Fruit fly (Drosophila melanogaster): ENCODE results near the gene rtp.

Gene rtp

DNA sequence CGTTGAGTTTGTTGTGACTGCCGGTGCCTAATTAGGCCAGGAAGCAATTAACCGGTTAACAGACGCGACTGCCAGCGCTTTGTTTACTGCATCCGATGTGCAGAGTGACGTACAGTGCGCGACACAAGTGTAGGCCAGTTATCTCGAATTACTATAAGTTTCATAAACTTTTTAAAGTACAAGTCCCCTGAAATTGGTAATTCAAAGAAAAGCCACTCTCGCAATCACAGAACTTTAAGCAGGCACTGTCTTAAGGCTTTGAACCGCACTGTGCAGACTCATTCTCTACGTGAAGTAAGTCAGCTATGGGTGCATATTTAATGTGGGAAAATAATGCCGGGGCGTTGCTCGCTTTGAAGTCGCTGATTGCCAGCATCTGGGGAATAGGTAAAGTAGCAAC lies 27.6 kb downstream of the rtp start (continued):
- TF ChIP-seq zfh2 (GFP tag; optimal IDR thresholded peaks at IDR 0.05) (no peak), ranshi (GFP tag; IDR thresholded peaks at IDR 0.05) (peak; percentile 52; the same call in 1 of the 2 replicates), trem (tag; optimal IDR thresholded peaks at IDR 0.05) (peak; percentile 13), CG10959 (GFP tag; IDR thresholded peaks at IDR 0.05) (no peak), CG10209 (GFP tag; optimal IDR thresholded peaks at IDR 0.05) (peak; percentile 33), HLH3B (GFP tag; IDR thresholded peaks at IDR 0.05) (peak; percentile 43; the same call in 1 of the 2 replicates), esg (GFP tag; conservative IDR thresholded peaks at IDR 0.05) (peak; percentile 37; the same call in 1 of the 2 replicates), grau (tag; optimal IDR thresholded peaks at IDR 0.05) (peak; percentile 27), al (GFP tag; IDR thresholded peaks at IDR 0.05) (no peak), stwl (tag; optimal IDR thresholded peaks at IDR 0.05) (no peak), Pdp1 (GFP tag; optimal IDR thresholded peaks at IDR 0.05) (peak; percentile 17 to 21), lbe (GFP tag; optimal IDR thresholded peaks at IDR 0.05) (no peak), Dref (GFP tag; IDR thresholded peaks at IDR 0.05) (no peak), TFAM (GFP tag; optimal IDR thresholded peaks at IDR 0.05) (no peak), HmgZ (tag; optimal IDR thresholded peaks at IDR 0.05) (no peak), CG3281 (GFP tag; optimal IDR thresholded peaks at IDR 0.05) (no peak), ato (GFP tag; IDR thresholded peaks at IDR 0.05; ENCODE audit: partially characterized antibody) (no peak), MTF-1 (GFP tag; optimal IDR thresholded peaks at IDR 0.05; ENCODE audit: borderline replicate concordance) (no peak), otp (GFP tag; IDR thresholded peaks at IDR 0.05) (peak; percentile 49; the same call in 1 of the 3 replicates), CTCF (GFP tag; optimal IDR thresholded peaks at IDR 0.05) (no peak), kah (GFP tag; optimal IDR thresholded peaks at IDR 0.05) (no peak), CG3995 (GFP tag; optimal IDR thresholded peaks at IDR 0.05) (no peak), tup (GFP tag; optimal IDR thresholded peaks at IDR 0.05) (no peak), CG12155 (GFP tag; optimal IDR thresholded peaks at IDR 0.05) (no peak), Gug (GFP tag; IDR thresholded peaks at IDR 0.05) (peak; percentile 46; the same call in 1 of the 4 replicates), eyg (GFP tag; optimal IDR thresholded peaks at IDR 0.05) (no peak), CG11398 (GFP tag; optimal IDR thresholded peaks at IDR 0.05) (no peak), kay (GFP tag; optimal IDR thresholded peaks at IDR 0.05) (no peak), ara (GFP tag; IDR thresholded peaks at IDR 0.05) (peak; percentile 45; the same call in 1 of the 2 replicates), fd96Cb (tag; optimal IDR thresholded peaks at IDR 0.05) (peak; percentile 66), pzg (GFP tag; optimal IDR thresholded peaks at IDR 0.05) (no peak), Nf-YC (tag; optimal IDR thresholded peaks at IDR 0.05) (no peak), CG7839 (tag; optimal IDR thresholded peaks at IDR 0.05) (peak; percentile 58), zen2 (GFP tag; IDR thresholded peaks at IDR 0.05; ENCODE audit: partially characterized antibody) (no peak), Hmx (GFP tag; optimal IDR thresholded peaks at IDR 0.05) (no peak), CG7357 (GFP tag; IDR thresholded peaks at IDR 0.05) (no peak), schlank (tag; optimal IDR thresholded peaks at IDR 0.05) (no peak), CG8944 (GFP tag; optimal IDR thresholded peaks at IDR 0.05) (no peak), CG43689 (GFP tag; IDR thresholded peaks at IDR 0.05) (no peak), corto (GFP tag; optimal IDR thresholded peaks at IDR 0.05) (no peak), CG1792 (GFP tag; optimal IDR thresholded peaks at IDR 0.05) (no peak), CG10979 (tag; optimal IDR thresholded peaks at IDR 0.05) (peak; percentile 63), pum (GFP tag; optimal IDR thresholded peaks at IDR 0.05) (peak; percentile 32), CG34376 (GFP tag; optimal IDR thresholded peaks at IDR 0.05) (no peak), CG4328 (GFP tag; optimal IDR thresholded peaks at IDR 0.05) (no peak), insv (GFP tag; optimal IDR thresholded peaks at IDR 0.05) (no peak), CG42726 (GFP tag; IDR thresholded peaks at IDR 0.05; ENCODE audit: partially characterized antibody) (no peak), CG3163 (GFP tag; optimal IDR thresholded peaks at IDR 0.05) (no peak), CG31224 (GFP tag; IDR thresholded peaks at IDR 0.05) (no peak), dan (GFP tag; IDR thresholded peaks at IDR 0.05) (no peak), fd3F (GFP tag; optimal IDR thresholded peaks at IDR 0.05) (no peak), nerfin-2 (GFP tag; IDR thresholded peaks at IDR 0.05; ENCODE audit: partially characterized antibody) (no peak)
